Fruit fly (Drosophila melanogaster): ENCODE data around the gene CG46320.

CG46320 gene

DNA sequence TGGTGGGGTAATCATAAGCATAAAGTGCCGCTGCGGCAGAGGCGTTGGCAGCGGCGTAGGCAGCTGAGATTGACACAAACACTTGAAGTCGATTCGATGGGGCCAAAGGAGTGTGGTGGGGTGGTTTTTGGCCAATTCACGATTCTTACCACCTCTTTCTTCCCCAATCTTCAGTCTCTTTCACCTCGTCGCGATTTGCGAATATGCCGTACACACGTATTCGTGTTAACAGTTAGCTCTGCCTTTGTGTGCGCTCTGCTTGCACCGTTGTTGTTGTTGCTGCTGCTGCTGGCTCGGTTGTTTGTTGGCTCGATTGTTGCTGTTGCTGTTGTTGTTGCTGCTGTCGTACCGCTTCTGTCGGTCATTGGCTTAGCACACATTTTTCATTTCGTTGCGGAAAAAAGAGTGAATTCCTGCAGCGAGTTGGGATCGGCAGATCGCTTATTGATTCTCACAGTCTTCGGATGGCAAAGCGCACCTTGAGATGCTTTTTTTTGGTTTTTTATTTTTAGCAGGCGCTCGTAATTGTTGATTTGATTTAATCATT lies 38.7 kb upstream of the CG46320 start:
- TF ChIP-seq fd96Ca (GFP tag; IDR thresholded peaks at IDR 0.05) (no peak), EcR (GFP tag; optimal IDR thresholded peaks at IDR 0.05) (peak; percentile 2), Ets98B (GFP tag; IDR thresholded peaks at IDR 0.05) (0 out of 2 replicates have a peak, but pooled peaks have one; percentile 7), CG34367 (tag; optimal IDR thresholded peaks at IDR 0.05) (no peak), CG9948 (tag; optimal IDR thresholded peaks at IDR 0.05) (no peak)

DNA sequence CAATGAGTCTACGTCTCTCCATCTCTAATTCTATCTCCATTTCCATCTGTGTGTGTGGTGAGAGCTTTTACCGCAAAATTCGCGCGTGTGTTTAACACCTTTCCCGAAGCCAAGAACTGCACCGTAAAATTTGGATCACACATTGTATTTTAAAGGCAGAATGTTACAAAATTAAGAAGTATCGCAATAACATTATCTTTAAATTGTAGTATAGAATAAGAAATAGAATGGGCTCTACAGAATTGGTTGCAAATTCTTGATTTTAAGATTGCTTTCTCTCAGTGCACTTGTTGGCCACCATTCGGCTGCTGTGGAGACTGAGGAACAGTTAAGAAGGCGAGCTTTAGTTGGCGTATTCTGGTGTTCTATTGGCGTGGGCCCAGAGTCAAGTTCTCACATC lies 37.5 kb upstream of the CG46320 start:
- no peak for TF ChIP-seq EcR (GFP tag; optimal IDR thresholded peaks at IDR 0.05)
- TF ChIP-seq CG12605 (GFP tag; IDR thresholded peaks at IDR 0.05), result no peak
- TF ChIP-seq CG14655 (GFP tag; optimal IDR thresholded peaks at IDR 0.05), result peak; percentile 94
- TF ChIP-seq CG4496 (GFP tag; IDR thresholded peaks at IDR 0.05), result peak; percentile 75; the same call in 2 of the 3 replicates
- TF ChIP-seq CG32121 (GFP tag; IDR thresholded peaks at IDR 0.05), result no peak
- peak; percentile 57 for TF ChIP-seq Pif1A (GFP tag; optimal IDR thresholded peaks at IDR 0.05)
- no peak for TF ChIP-seq gl (tag; optimal IDR thresholded peaks at IDR 0.05)
- peak; percentile 73; the same call in 2 of the 3 replicates for TF ChIP-seq fd96Ca (GFP tag; IDR thresholded peaks at IDR 0.05)
- no peak for TF ChIP-seq CG13204 (GFP tag; optimal IDR thresholded peaks at IDR 0.05)
- peak; percentile 80 for TF ChIP-seq Ets98B (GFP tag; IDR thresholded peaks at IDR 0.05)
- no peak for TF ChIP-seq CG8159 (tag; optimal IDR thresholded peaks at IDR 0.05)
- peak; percentile 17 for TF ChIP-seq Snoo (tag; optimal IDR thresholded peaks at IDR 0.05)
- TF ChIP-seq CG10348 (GFP tag; IDR thresholded peaks at IDR 0.05), result no peak
- no peak for TF ChIP-seq D1 (tag; optimal IDR thresholded peaks at IDR 0.05)
- peak; percentile 96 for TF ChIP-seq CG8301 (tag; optimal IDR thresholded peaks at IDR 0.05)
- no peak for TF ChIP-seq CG15710 (tag; optimal IDR thresholded peaks at IDR 0.05)
- peak; percentile 26 for TF ChIP-seq Pif1B (GFP tag; optimal IDR thresholded peaks at IDR 0.05)
- no peak for TF ChIP-seq rn (GFP tag; IDR thresholded peaks at IDR 0.05)
- no peak for TF ChIP-seq CG17806 (tag; optimal IDR thresholded peaks at IDR 0.05)

DNA sequence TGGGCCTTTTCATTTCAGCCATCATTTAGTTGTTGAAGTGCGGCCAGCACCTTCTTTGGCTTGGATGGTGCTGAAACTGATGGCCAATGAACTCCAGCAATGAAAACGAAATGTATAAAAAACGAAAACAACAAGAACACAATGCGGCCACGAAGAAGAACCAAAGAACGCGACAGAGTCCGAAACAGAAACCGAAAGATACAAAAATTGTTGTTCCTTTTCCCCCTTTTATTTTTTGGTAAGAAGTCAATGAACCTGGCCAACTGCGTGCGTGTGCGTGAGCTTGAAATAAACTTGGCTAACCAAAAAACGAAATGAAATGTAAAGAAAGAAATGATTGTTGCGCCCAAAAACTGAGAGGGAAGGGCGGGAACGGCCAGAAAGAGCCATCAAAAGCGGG lies 36.1 kb upstream of the CG46320 start:
- peak; percentile 13 for TF ChIP-seq Snoo (tag; optimal IDR thresholded peaks at IDR 0.05)
- TF ChIP-seq CG13204 (GFP tag; optimal IDR thresholded peaks at IDR 0.05), result no peak
- no peak for TF ChIP-seq CG34367 (tag; optimal IDR thresholded peaks at IDR 0.05)
- TF ChIP-seq CG9948 (tag; optimal IDR thresholded peaks at IDR 0.05), result no peak
- peak; percentile 59 for TF ChIP-seq EcR (GFP tag; optimal IDR thresholded peaks at IDR 0.05)
- no peak for TF ChIP-seq CG8159 (tag; optimal IDR thresholded peaks at IDR 0.05)

DNA sequence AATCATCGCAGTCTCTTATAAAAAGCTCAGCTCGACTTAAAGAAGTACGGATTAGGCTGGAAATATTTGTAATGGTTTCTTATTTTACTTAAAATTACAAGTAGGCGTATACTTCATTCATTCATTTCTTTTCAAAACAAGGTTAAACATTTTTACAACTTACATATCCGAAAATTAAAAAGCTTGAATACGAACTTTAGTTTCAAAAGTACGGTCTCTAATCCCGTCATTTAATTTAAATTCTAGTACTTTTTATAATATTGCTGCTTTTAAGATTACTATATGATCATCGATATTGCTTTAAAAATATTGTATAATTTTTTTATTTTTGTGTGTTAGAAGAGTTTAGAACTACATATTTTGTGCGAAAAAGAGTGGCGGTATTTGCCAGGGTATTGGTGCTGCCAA lies 33.7 kb upstream of the CG46320 start:
- TF ChIP-seq CG8301 (tag; optimal IDR thresholded peaks at IDR 0.05), result peak; percentile 48
- no peak for TF ChIP-seq CG12605 (GFP tag; IDR thresholded peaks at IDR 0.05)
- peak; percentile 19 for TF ChIP-seq Pif1B (GFP tag; optimal IDR thresholded peaks at IDR 0.05)
- no peak for TF ChIP-seq CG13204 (GFP tag; optimal IDR thresholded peaks at IDR 0.05)
- TF ChIP-seq EcR (GFP tag; optimal IDR thresholded peaks at IDR 0.05), result no peak
- no peak for TF ChIP-seq CG8159 (tag; optimal IDR thresholded peaks at IDR 0.05)
- peak; percentile 19; the same call in 1 of the 3 replicates for TF ChIP-seq CG4496 (GFP tag; IDR thresholded peaks at IDR 0.05)
- TF ChIP-seq fd96Ca (GFP tag; IDR thresholded peaks at IDR 0.05), result no peak
- TF ChIP-seq CG10348 (GFP tag; IDR thresholded peaks at IDR 0.05), result no peak
- TF ChIP-seq gl (tag; optimal IDR thresholded peaks at IDR 0.05), result no peak
- peak; percentile 11 for TF ChIP-seq Pif1A (GFP tag; optimal IDR thresholded peaks at IDR 0.05)
- no peak for TF ChIP-seq CG15710 (tag; optimal IDR thresholded peaks at IDR 0.05)
- TF ChIP-seq CG34367 (tag; optimal IDR thresholded peaks at IDR 0.05), result no peak
- TF ChIP-seq Ets98B (GFP tag; IDR thresholded peaks at IDR 0.05), result no peak
- TF ChIP-seq CG14655 (GFP tag; optimal IDR thresholded peaks at IDR 0.05), result peak; percentile 82
- TF ChIP-seq D1 (tag; optimal IDR thresholded peaks at IDR 0.05), result no peak
- peak; percentile 49 for TF ChIP-seq Snoo (tag; optimal IDR thresholded peaks at IDR 0.05)
- TF ChIP-seq rn (GFP tag; IDR thresholded peaks at IDR 0.05), result no peak
- TF ChIP-seq CG17806 (tag; optimal IDR thresholded peaks at IDR 0.05), result no peak
- peak; percentile 42 for TF ChIP-seq CG9948 (tag; optimal IDR thresholded peaks at IDR 0.05)
- TF ChIP-seq CG32121 (GFP tag; IDR thresholded peaks at IDR 0.05), result no peak

DNA sequence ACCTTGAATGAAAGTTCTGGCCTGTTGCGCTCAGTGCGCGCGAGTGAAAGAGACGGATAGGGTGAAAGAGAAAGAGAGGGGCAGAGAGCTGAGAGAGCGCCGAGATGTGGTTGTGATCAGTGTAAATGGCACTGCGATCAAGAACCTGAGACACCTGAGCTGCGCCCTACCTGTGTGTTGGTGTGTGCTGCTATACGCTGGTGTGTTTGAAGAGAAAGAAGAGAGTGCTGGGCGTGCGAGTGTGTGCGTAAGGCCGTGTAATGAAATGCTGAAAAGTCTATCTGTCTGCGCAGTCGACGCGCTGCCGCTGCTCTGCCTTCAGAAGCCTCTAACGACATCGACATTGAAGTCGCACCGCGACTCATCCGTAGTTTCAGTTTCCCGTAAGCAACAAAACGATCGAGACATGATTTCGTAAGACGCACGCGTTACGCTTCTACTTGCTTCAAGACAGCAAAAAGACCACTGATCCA lies 33.3 kb upstream of the CG46320 start, which contains the start of gene Blimp-1:
Gene Blimp-1 (plus strand): TSS at position 376 of the 473 bp plus-strand sequence.
- TF ChIP-seq gl (tag; optimal IDR thresholded peaks at IDR 0.05) (no peak), CG17806 (tag; optimal IDR thresholded peaks at IDR 0.05) (no peak), fd96Ca (GFP tag; IDR thresholded peaks at IDR 0.05) (peak; percentile 41; the same call in 1 of the 3 replicates), CG4496 (GFP tag; IDR thresholded peaks at IDR 0.05) (peak; percentile 33; the same call in 1 of the 3 replicates), Pif1B (GFP tag; optimal IDR thresholded peaks at IDR 0.05) (no peak), Ets98B (GFP tag; IDR thresholded peaks at IDR 0.05) (no peak), EcR (GFP tag; optimal IDR thresholded peaks at IDR 0.05) (peak; percentile 57)

DNA sequence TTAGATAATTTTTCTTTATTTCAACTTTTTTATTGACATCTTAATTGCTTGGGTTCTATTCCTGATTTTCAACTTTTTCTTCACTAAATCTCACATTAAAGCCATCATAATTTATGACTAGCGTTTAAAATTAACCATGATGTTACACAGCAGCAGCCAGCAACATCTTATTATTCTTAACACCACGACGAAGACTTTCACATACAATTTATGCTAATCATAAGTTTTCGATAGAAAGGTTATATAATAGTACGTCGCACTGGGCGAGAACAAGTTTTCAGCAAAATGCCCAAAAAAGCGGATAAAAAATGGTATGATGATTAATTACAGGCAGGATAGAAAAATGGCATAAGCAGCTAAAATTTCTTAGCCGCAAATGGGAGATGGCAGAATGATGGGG lies 32.0 kb upstream of the CG46320 start:
- TF ChIP-seq Pif1B (GFP tag; optimal IDR thresholded peaks at IDR 0.05), result no peak
- no peak for TF ChIP-seq Ets98B (GFP tag; IDR thresholded peaks at IDR 0.05)
- TF ChIP-seq fd96Ca (GFP tag; IDR thresholded peaks at IDR 0.05), result no peak
- TF ChIP-seq CG9948 (tag; optimal IDR thresholded peaks at IDR 0.05), result no peak
- no peak for TF ChIP-seq CG8159 (tag; optimal IDR thresholded peaks at IDR 0.05)
- TF ChIP-seq rn (GFP tag; IDR thresholded peaks at IDR 0.05), result no peak
- TF ChIP-seq CG34367 (tag; optimal IDR thresholded peaks at IDR 0.05), result no peak
